Worm (Caenorhabditis elegans): ENCODE results near the gene W08F4.5.

DNA sequence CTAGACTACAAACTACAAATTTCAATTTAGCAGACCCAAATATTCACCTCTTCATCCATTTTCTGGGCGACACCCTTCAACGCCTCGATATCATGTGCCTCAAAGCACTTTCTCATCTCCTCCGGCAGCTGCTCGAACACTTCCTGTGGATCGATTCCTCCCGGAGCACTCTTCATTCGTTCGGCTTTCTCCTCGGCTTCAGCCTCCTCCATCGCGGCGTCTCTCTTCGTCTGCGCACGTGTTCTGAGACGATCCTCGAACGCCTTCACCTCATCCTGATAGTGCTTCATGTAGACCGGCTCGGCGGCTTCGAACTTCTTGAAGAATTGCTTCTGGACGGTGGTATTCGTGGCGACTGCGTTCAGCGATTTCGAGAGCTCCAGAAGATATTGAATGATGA is 10.1 kb upstream of the W08F4.5 start:
- no peak for TF ChIP-seq nhr-2 (tag; optimal IDR thresholded peaks at IDR 0.05)
- no peak for TF ChIP-seq nhr-76 (tag; optimal IDR thresholded peaks at IDR 0.05)
